Fruit fly (Drosophila melanogaster) whole organism, embryonic: Measurements from ENCODE around the gene CG42798.

Source experiments
- Adf1 ChIP-seq: fragments of 200-800 bp; sonication (Bioruptor generic); IDR thresholded peaks from 2 replicates; pipeline ENCODE4 v1.3.6; 2022; ENCODE audit warnings: missing biosample characterization, missing genetic modification characterization
- BEAF-32 ChIP-seq: fragments of 200-800 bp; sonication (Bioruptor generic); optimal IDR thresholded peaks from 3 replicates; lab custom pipeline; 2017; ENCODE audit warnings: missing biosample characterization, missing genetic modification characterization, mild to moderate bottlenecking, moderate library complexity, missing genetic modification reagents
- Bgb ChIP-seq: fragments of 200-800 bp; sonication (Bioruptor generic); IDR thresholded peaks from 2 replicates; pipeline ENCODE4 v1.3.6; 2022; ENCODE audit warnings: missing biosample characterization, missing genetic modification characterization; ENCODE audit not compliant: partially characterized antibody
- CG10209 ChIP-seq: fragments of 200-800 bp; sonication (Bioruptor generic); optimal IDR thresholded peaks from 3 replicates; lab custom pipeline; 2017; ENCODE audit warnings: missing biosample characterization, mild to moderate bottlenecking, missing genetic modification characterization, missing genetic modification reagents
- CG10543 ChIP-seq: fragments of 200-800 bp; sonication (Bioruptor generic); optimal IDR thresholded peaks from 3 replicates; lab custom pipeline; 2017; ENCODE audit warnings: missing biosample characterization, mild to moderate bottlenecking, missing genetic modification characterization, moderate library complexity
- CG12769 ChIP-seq: fragments of 200-800 bp; sonication (Bioruptor generic); optimal IDR thresholded peaks from 2 replicates; lab custom pipeline; 2019; ENCODE audit warnings: missing biosample characterization, mild to moderate bottlenecking, missing genetic modification characterization, moderate library complexity
- CG13424 ChIP-seq: fragments of 200-800 bp; sonication (Bioruptor generic); optimal IDR thresholded peaks from 2 replicates; lab custom pipeline; 2019; ENCODE audit warnings: missing biosample characterization, mild to moderate bottlenecking, missing genetic modification characterization, moderate library complexity
- CG13775 ChIP-seq: fragments of 200-800 bp; sonication (Bioruptor generic); optimal IDR thresholded peaks from 3 replicates; lab custom pipeline; 2017; ENCODE audit warnings: missing biosample characterization, mild to moderate bottlenecking, missing genetic modification characterization
- CG14710 ChIP-seq: fragments of 200-800 bp; sonication (Bioruptor generic); optimal IDR thresholded peaks from 3 replicates; lab custom pipeline; 2019; ENCODE audit warnings: missing biosample characterization, mild to moderate bottlenecking, missing genetic modification characterization, moderate library complexity
- CG15514 ChIP-seq: fragments of 200-800 bp; sonication (Bioruptor generic); optimal IDR thresholded peaks from 3 replicates; lab custom pipeline; 2017; ENCODE audit warnings: missing biosample characterization, missing genetic modification characterization, mild to moderate bottlenecking, moderate library complexity, missing genetic modification reagents
- CG15601 ChIP-seq: fragments of 200-800 bp; sonication (Bioruptor generic); optimal IDR thresholded peaks from 3 replicates; lab custom pipeline; 2019; ENCODE audit warnings: missing biosample characterization, mild to moderate bottlenecking, missing genetic modification characterization, moderate library complexity
- CG18764 ChIP-seq: fragments of 200-800 bp; sonication (Bioruptor generic); optimal IDR thresholded peaks from 3 replicates; lab custom pipeline; 2016; ENCODE audit warnings: missing biosample characterization, missing genetic modification characterization
- CG2678 ChIP-seq: fragments of 200-800 bp; sonication (Bioruptor generic); optimal IDR thresholded peaks from 3 replicates; lab custom pipeline; 2019; ENCODE audit warnings: missing biosample characterization, mild to moderate bottlenecking, missing genetic modification characterization, moderate library complexity
- CG30020 ChIP-seq: fragments of 200-800 bp; optimal IDR thresholded peaks from 2 replicates; lab custom pipeline; 2019; ENCODE audit warnings: missing biosample characterization, mild to moderate bottlenecking, missing genetic modification characterization, moderate library complexity
- CG34422 ChIP-seq: fragments of 200-800 bp; sonication (Bioruptor generic); IDR thresholded peaks from 3 replicates; pipeline ENCODE4 v1.3.6; 2022; ENCODE audit warnings: missing biosample characterization, missing genetic modification characterization
- CG5245 ChIP-seq: fragments of 200-800 bp; sonication (Bioruptor generic); optimal IDR thresholded peaks from 3 replicates; lab custom pipeline; 2016; ENCODE audit warnings: missing biosample characterization, missing genetic modification characterization
- CG6683 ChIP-seq: fragments of 200-800 bp; sonication (Bioruptor generic); optimal IDR thresholded peaks from 2 replicates; lab custom pipeline; 2017; ENCODE audit warnings: missing biosample characterization, mild to moderate bottlenecking, missing genetic modification characterization, missing genetic modification reagents
- CG6791 ChIP-seq: fragments of 200-800 bp; sonication (Bioruptor generic); IDR thresholded peaks from 3 replicates; pipeline ENCODE4 v1.3.6; 2022; ENCODE audit warnings: missing biosample characterization, missing genetic modification characterization; ENCODE audit not compliant: partially characterized antibody
- CG7357 ChIP-seq: fragments of 200-800 bp; sonication (Bioruptor generic); IDR thresholded peaks from 3 replicates; pipeline ENCODE4 v1.3.6; 2022; ENCODE audit warnings: missing biosample characterization, missing genetic modification characterization
- CG9876 ChIP-seq: fragments of 200-800 bp; sonication (Bioruptor generic); optimal IDR thresholded peaks from 2 replicates; lab custom pipeline; 2016; ENCODE audit warnings: missing biosample characterization, missing genetic modification characterization
- D19A ChIP-seq: fragments of 200-800 bp; optimal IDR thresholded peaks from 3 replicates; lab custom pipeline; 2019; ENCODE audit warnings: missing biosample characterization, mild to moderate bottlenecking, missing genetic modification characterization, moderate library complexity
- Dip3 ChIP-seq: fragments of 200-800 bp; sonication (Bioruptor generic); optimal IDR thresholded peaks from 3 replicates; lab custom pipeline; 2016; ENCODE audit warnings: missing biosample characterization, missing genetic modification characterization
- Dref ChIP-seq: fragments of 200-800 bp; sonication (Bioruptor generic); IDR thresholded peaks from 2 replicates; pipeline ENCODE4 v1.3.6; 2022; ENCODE audit warnings: missing biosample characterization, missing genetic modification characterization
- Mes4 ChIP-seq: fragments of 200-800 bp; sonication (Bioruptor generic); optimal IDR thresholded peaks from 2 replicates; lab custom pipeline; 2016; ENCODE audit warnings: missing biosample characterization, missing genetic modification characterization
- PHDP ChIP-seq: fragments of 200-800 bp; sonication (Bioruptor generic); optimal IDR thresholded peaks from 3 replicates; lab custom pipeline; 2018; ENCODE audit warnings: missing biosample characterization, mild to moderate bottlenecking, missing genetic modification characterization, moderate library complexity
- Spps ChIP-seq: fragments of 200-800 bp; sonication (Bioruptor generic); optimal IDR thresholded peaks from 2 replicates; lab custom pipeline; 2018; ENCODE audit warnings: missing biosample characterization, mild to moderate bottlenecking, missing genetic modification characterization
- Trl ChIP-seq, 3 experiments: fragments of >200 bp in 2 of 3; fragments of 200-800 bp in 1 of 3; sonication (Bioruptor generic) in 1 of 3; optimal IDR thresholded peaks; 2 replicates in 1 of 3; 3 replicates in 2 of 3; lab custom pipeline; 2016 to 2017; ENCODE audit warnings: missing biosample characterization in 1 of 3, missing genetic modification characterization in 1 of 3
- ara ChIP-seq: fragments of 200-800 bp; sonication (Bioruptor generic); IDR thresholded peaks from 2 replicates; pipeline ENCODE4 v1.3.6; 2022; ENCODE audit warnings: missing biosample characterization, missing genetic modification characterization
- bab2 ChIP-seq: fragments of 200-800 bp; sonication (Bioruptor generic); optimal IDR thresholded peaks from 2 replicates; lab custom pipeline; 2016; ENCODE audit warnings: missing biosample characterization, missing genetic modification characterization
- bsh ChIP-seq, 2 experiments: fragments of 200-800 bp; sonication (Bioruptor generic); optimal IDR thresholded peaks; 2 replicates each; lab custom pipeline; 2017 to 2018; ENCODE audit warnings: mild to moderate bottlenecking in 2 of 2, missing biosample characterization in 2 of 2, missing genetic modification characterization in 2 of 2, moderate library complexity in 1 of 2
- btn ChIP-seq: fragments of 200-800 bp; sonication (Bioruptor generic); optimal IDR thresholded peaks from 2 replicates; lab custom pipeline; 2016; ENCODE audit warnings: missing biosample characterization, missing genetic modification characterization
- caup ChIP-seq: fragments of 200-800 bp; sonication (Bioruptor generic); optimal IDR thresholded peaks from 3 replicates; lab custom pipeline; 2017; ENCODE audit warnings: missing biosample characterization, mild to moderate bottlenecking, missing genetic modification characterization, moderate library complexity; ENCODE audit not compliant: severe bottlenecking
- ci ChIP-seq: fragments of 200-800 bp; sonication (Bioruptor generic); IDR thresholded peaks from 3 replicates; pipeline ENCODE4 v1.3.6; 2022; ENCODE audit warnings: missing biosample characterization, missing genetic modification characterization
- dmrt11E ChIP-seq: fragments of 200-800 bp; sonication (Bioruptor generic); optimal IDR thresholded peaks from 3 replicates; lab custom pipeline; 2018; ENCODE audit warnings: missing biosample characterization, mild to moderate bottlenecking, missing genetic modification characterization, moderate library complexity
- ewg ChIP-seq: fragments of 200-800 bp; sonication (Bioruptor generic); optimal IDR thresholded peaks from 3 replicates; lab custom pipeline; 2017; ENCODE audit warnings: mild to moderate bottlenecking, missing biosample characterization, missing genetic modification reagents, missing genetic modification characterization
- grau ChIP-seq: fragments of 200-800 bp; optimal IDR thresholded peaks from 3 replicates; lab custom pipeline; 2019; ENCODE audit warnings: missing biosample characterization, mild to moderate bottlenecking, missing genetic modification characterization, moderate library complexity
- ind ChIP-seq: fragments of 200-800 bp; sonication (Bioruptor generic); optimal IDR thresholded peaks from 3 replicates; lab custom pipeline; 2016; ENCODE audit warnings: missing biosample characterization, missing genetic modification characterization
- inv ChIP-seq: fragments of 200-800 bp; sonication (Bioruptor generic); IDR thresholded peaks from 2 replicates; pipeline ENCODE4 v1.3.6; 2022; ENCODE audit warnings: missing biosample characterization, missing genetic modification characterization; ENCODE audit not compliant: partially characterized antibody
- jumu ChIP-seq: fragments of 200-800 bp; sonication (Bioruptor generic); optimal IDR thresholded peaks from 3 replicates; lab custom pipeline; 2016; ENCODE audit warnings: missing biosample characterization, missing genetic modification characterization
- lmd ChIP-seq: fragments of 200-800 bp; sonication (Bioruptor generic); IDR thresholded peaks from 2 replicates; pipeline ENCODE4 v1.3.6; 2022; ENCODE audit warnings: missing biosample characterization, missing genetic modification characterization
- onecut ChIP-seq: fragments of 200-800 bp; sonication (Bioruptor generic); IDR thresholded peaks from 2 replicates; pipeline ENCODE4 v1.3.6; 2022; ENCODE audit warnings: missing biosample characterization, missing genetic modification characterization
- pho ChIP-seq: fragments of 200-800 bp; sonication (Bioruptor generic); optimal IDR thresholded peaks from 2 replicates; lab custom pipeline; 2016; ENCODE audit warnings: missing biosample characterization, missing genetic modification characterization
- ssp ChIP-seq: fragments of 200-800 bp; sonication (Bioruptor generic); IDR thresholded peaks from 2 replicates; pipeline ENCODE4 v1.3.6; 2022; ENCODE audit warnings: missing biosample characterization, missing genetic modification characterization
- stc ChIP-seq: fragments of 200-800 bp; sonication (Bioruptor generic); IDR thresholded peaks from 2 replicates; pipeline ENCODE4 v1.3.6; 2022; ENCODE audit warnings: missing biosample characterization, missing genetic modification characterization
- stwl ChIP-seq: fragments of 200-800 bp; sonication (Bioruptor generic); optimal IDR thresholded peaks from 3 replicates; lab custom pipeline; 2018; ENCODE audit warnings: missing biosample characterization, mild to moderate bottlenecking, missing genetic modification characterization, moderate library complexity
- tgo ChIP-seq: fragments of 200-800 bp; sonication (Bioruptor generic); IDR thresholded peaks from 3 replicates; pipeline ENCODE4 v1.3.6; 2022; ENCODE audit warnings: missing biosample characterization, missing genetic modification characterization
- tna ChIP-seq: fragments of 200-800 bp; sonication (Bioruptor generic); IDR thresholded peaks from 2 replicates; pipeline ENCODE4 v1.3.6; 2022; ENCODE audit warnings: missing biosample characterization, missing genetic modification characterization; ENCODE audit not compliant: partially characterized antibody
- tx ChIP-seq: fragments of 200-800 bp; sonication (Bioruptor generic); optimal IDR thresholded peaks from 2 replicates; lab custom pipeline; 2016; ENCODE audit warnings: missing biosample characterization, missing genetic modification characterization
- zen ChIP-seq: fragments of 200-800 bp; sonication (Bioruptor generic); optimal IDR thresholded peaks from 3 replicates; lab custom pipeline; 2018; ENCODE audit warnings: missing biosample characterization, mild to moderate bottlenecking, missing genetic modification characterization, moderate library complexity

Gene CG42798

DNA sequence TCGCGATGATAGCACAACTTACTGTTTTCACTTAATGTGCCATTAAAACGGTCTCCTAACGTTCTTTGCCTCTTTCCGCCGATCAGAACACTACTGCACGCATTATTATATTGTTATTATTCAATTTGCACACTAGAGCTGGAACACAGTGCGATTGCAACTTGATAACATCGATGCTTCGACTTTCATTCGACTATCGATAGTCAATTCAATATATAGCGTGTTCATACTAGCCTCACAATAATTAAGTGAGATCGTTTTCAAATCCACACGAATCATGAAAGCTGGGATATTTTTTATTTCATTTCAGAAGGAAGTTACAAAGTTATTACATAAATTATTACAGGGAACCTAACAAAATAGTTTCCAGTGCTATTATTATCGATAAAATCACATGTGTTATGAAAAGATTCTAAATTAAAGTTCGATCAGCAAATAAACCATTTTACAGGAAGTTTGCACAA, 5.2 kb upstream of the CG42798 start (continued):
- TF ChIP-seq CG5245 (GFP tag; lab: Kevin White, UChicago) (no peak), CG15601 (tag; lab: Kevin White, UChicago) (peak; percentile 36), stwl (peak; percentile 81), ara (GFP tag; lab: Robert Waterston, UW) (no peak), CG10209 (peak; percentile 43), pho (GFP tag; lab: Kevin White, UChicago) (peak; percentile 71), CG13775 (peak; percentile 67), CG14710 (tag; lab: Kevin White, UChicago) (peak; percentile 2), tna (GFP tag; lab: Robert Waterston, UW) (peak; percentile 77), Dref (GFP tag; lab: Robert Waterston, UW) (peak; percentile 92), CG12769 (peak; percentile 72), CG9876 (GFP tag; lab: Kevin White, UChicago) (peak; percentile 52), CG10543 (GFP tag; lab: Kevin White, UChicago) (no peak), PHDP (tag; lab: Kevin White, UChicago) (peak; percentile 68), ssp (GFP tag; lab: Robert Waterston, UW) (peak; percentile 97), grau (tag; lab: Kevin White, UChicago) (peak; percentile 64), Mes4 (GFP tag; lab: Kevin White, UChicago) (peak; percentile 27), dmrt11E (tag; lab: Kevin White, UChicago) (peak; percentile 15), CG6791 (GFP tag; lab: Robert Waterston, UW) (peak; percentile 85), CG6683 (peak; percentile 1), tx (GFP tag; lab: Kevin White, UChicago) (peak; percentile 44), bsh (GFP tag; optimal IDR thresholded peaks at IDR 0.05; lab: Kevin White, UChicago) (peak in 1 of 2 experiments; percentile 12), ci (GFP tag; lab: Robert Waterston, UW) (no peak), jumu (peak; percentile 42), CG30020 (tag; lab: Kevin White, UChicago) (peak; percentile 91), caup (GFP tag; lab: Kevin White, UChicago) (peak; percentile 11), ewg (GFP tag; lab: Kevin White, UChicago) (peak; percentile 16), Spps (tag; lab: Kevin White, UChicago) (no peak), CG7357 (peak; percentile 94), onecut (no peak), Adf1 (GFP tag; lab: Robert Waterston, UW) (no peak), tgo (GFP tag; lab: Robert Waterston, UW) (peak; percentile 40; the same call in 1 of the 3 replicates), CG2678 (peak; percentile 59), Bgb (GFP tag; lab: Robert Waterston, UW) (peak; percentile 86), BEAF-32 (GFP tag; lab: Kevin White, UChicago) (peak; percentile 90), CG18764 (GFP tag; lab: Kevin White, UChicago) (peak; percentile 9), inv (GFP tag; lab: Robert Waterston, UW) (peak; percentile 79), D19A (tag; lab: Kevin White, UChicago) (peak; percentile 2), Dip3 (peak; percentile 64), bab2 (peak; percentile 37), lmd (GFP tag; lab: Robert Waterston, UW) (peak; percentile 27; the same call in 1 of the 2 replicates), CG15514 (peak; percentile 37), btn (GFP tag; lab: Kevin White, UChicago) (no peak), ind (GFP tag; lab: Kevin White, UChicago) (peak; percentile 33), Trl (optimal IDR thresholded peaks at IDR 0.05; lab: Kevin White, UChicago) (no peak), Trl (GFP tag; optimal IDR thresholded peaks at IDR 0.05; lab: Kevin White, UChicago) (peak; percentile 53), stc (GFP tag; lab: Robert Waterston, UW) (0 out of 2 replicates have a peak, but pooled peaks have one; percentile 32), CG34422 (GFP tag; lab: Robert Waterston, UW) (0 out of 3 replicates have a peak, but pooled peaks have one; percentile 32), CG13424 (tag; lab: Kevin White, UChicago) (peak; percentile 57), zen (tag; lab: Kevin White, UChicago) (peak; percentile 38)
